Worm (Caenorhabditis elegans): ENCODE results near the gene sra-38.

ce11 chrX:13884157-13884556, 15.8 kb downstream of the sra-38 start:
- TF ChIP-seq ztf-29 (GFP tag; IDR thresholded peaks at IDR 0.05), result no peak
- TF ChIP-seq cog-1 (tag; optimal IDR thresholded peaks at IDR 0.05), result no peak
- no peak for TF ChIP-seq flt-1 (GFP tag; IDR thresholded peaks at IDR 0.05)

Data from whole organism, midembryonic.